Worm (Caenorhabditis elegans): ENCODE data around the gene nmgp-1.

nmgp-1 gene

ce11 chrII:6260684-6261083 is at the start of gene nmgp-1:
Gene nmgp-1, plus strand, starts transcription at chrII:6260857.
- peak; percentile 42 for TF ChIP-seq mes-2 (tag; optimal IDR thresholded peaks at IDR 0.05; ENCODE audit: poor library complexity, severe bottlenecking)
- TF ChIP-seq hlh-30 (tag; optimal IDR thresholded peaks at IDR 0.05; ENCODE audit: insufficient read depth), result peak; percentile 1
- no peak for TF ChIP-seq nhr-77 (tag; optimal IDR thresholded peaks at IDR 0.05)
- peak; percentile 36 for TF ChIP-seq hlh-11 (tag; optimal IDR thresholded peaks at IDR 0.05)
- TF ChIP-seq aha-1 (tag), result peak; percentile 76
- peak; percentile 30 for TF ChIP-seq dve-1 (tag; optimal IDR thresholded peaks at IDR 0.05; ENCODE audit: insufficient read depth)
- no peak for TF ChIP-seq nhr-11 (tag; optimal IDR thresholded peaks at IDR 0.05)
- TF ChIP-seq daf-16 (GFP tag; optimal IDR thresholded peaks at IDR 0.05), result no peak
- TF ChIP-seq daf-16 (tag; optimal IDR thresholded peaks at IDR 0.05), result peak; percentile 55
- TF ChIP-seq nhr-6 (tag; optimal IDR thresholded peaks at IDR 0.05), result peak; percentile 38

DNA sequence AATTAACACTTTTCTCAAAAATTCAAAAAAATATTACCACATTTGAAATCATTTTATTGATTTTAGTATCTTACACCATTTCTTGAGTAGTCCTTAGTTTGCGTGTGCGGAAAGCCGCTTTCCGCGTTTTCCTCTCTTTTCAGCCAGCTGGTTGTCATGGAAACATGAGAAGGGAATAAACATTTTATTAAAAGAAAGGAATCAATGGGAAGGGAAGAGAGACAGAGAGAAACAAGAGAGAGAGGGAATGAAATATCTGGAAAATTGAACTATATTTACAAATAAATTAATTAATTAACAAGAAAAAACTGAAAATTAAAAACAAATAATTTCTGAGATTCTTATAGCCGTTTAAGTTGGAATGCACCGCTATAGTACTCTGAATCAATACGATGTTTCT is 41.3 kb upstream of the nmgp-1 start, which contains the start of gene mks-2:
TSS of gene mks-2 (minus strand) at position 101 of the 400 bp plus-strand sequence.
- no peak for TF ChIP-seq unc-62 (GFP tag; optimal IDR thresholded peaks at IDR 0.05 in 1 of 2)
- TF ChIP-seq unc-62 (tag; optimal IDR thresholded peaks at IDR 0.05), result no peak
- TF ChIP-seq ces-1 (GFP tag; optimal IDR thresholded peaks at IDR 0.05), result no peak
- TF ChIP-seq zag-1 (tag; optimal IDR thresholded peaks at IDR 0.05), result no peak

DNA sequence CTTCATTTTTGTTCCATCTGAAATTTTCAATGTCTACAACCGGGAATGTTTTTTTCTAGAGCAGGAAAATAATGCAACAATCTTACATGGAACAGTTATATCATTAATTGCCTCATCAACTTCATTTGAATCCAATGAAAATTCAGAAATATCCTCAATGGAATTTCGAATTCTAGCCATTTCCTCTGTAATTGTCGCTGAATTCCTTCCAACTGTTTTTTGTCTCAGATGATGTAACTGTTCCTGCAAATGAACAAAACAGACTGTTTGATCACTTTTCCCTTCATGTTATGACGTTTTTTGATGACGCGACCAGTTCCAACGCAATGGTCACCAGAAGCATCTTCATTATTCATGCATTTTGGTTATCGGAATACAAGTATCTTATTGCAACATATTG is 39.2 kb upstream of the nmgp-1 start:
- no peak for TF ChIP-seq rbr-2 (tag; optimal IDR thresholded peaks at IDR 0.05)
- TF ChIP-seq ztf-7 (tag; optimal IDR thresholded peaks at IDR 0.05), result no peak
- TF ChIP-seq vab-7 (GFP tag; IDR thresholded peaks at IDR 0.05), result no peak
- peak in 1 of 2 experiments; percentile 92 for TF ChIP-seq unc-62 (GFP tag; optimal IDR thresholded peaks at IDR 0.05 in 1 of 2)
- TF ChIP-seq unc-62 (tag; optimal IDR thresholded peaks at IDR 0.05), result no peak
- TF ChIP-seq lin-13 (GFP tag; optimal IDR thresholded peaks at IDR 0.05), result no peak
- TF ChIP-seq nhr-11 (tag; optimal IDR thresholded peaks at IDR 0.05), result no peak
- no peak for TF ChIP-seq php-3 (GFP tag; IDR thresholded peaks at IDR 0.05)
- no peak for TF ChIP-seq Y105C5A.15 (GFP tag; IDR thresholded peaks at IDR 0.05)

DNA sequence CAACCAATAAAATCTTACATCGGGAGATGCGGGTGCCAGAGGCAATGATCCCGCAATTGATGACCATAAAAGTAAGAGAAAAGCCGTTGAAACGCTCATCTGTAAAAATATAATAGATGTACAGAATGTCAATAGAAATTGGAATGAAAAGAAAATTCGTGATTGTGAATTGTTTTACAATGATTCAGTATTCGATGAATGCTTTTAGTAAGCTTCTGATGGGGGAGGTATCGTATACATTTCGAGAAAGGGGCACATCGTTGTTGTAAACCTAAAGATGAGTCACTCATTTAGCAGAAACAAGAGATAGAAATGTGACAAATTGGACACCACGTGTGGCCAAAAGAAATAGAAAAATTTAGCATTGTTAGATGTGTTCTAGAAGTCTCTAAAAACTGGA is 38.1 kb upstream of the nmgp-1 start, which contains the start of gene C30B5.6:
TSS of gene C30B5.6 (minus strand) at position 101 of the 400 bp plus-strand sequence.
- TF ChIP-seq aha-1 (tag), result peak; percentile 29
- TF ChIP-seq dmd-9 (GFP tag; IDR thresholded peaks at IDR 0.05), result no peak

DNA sequence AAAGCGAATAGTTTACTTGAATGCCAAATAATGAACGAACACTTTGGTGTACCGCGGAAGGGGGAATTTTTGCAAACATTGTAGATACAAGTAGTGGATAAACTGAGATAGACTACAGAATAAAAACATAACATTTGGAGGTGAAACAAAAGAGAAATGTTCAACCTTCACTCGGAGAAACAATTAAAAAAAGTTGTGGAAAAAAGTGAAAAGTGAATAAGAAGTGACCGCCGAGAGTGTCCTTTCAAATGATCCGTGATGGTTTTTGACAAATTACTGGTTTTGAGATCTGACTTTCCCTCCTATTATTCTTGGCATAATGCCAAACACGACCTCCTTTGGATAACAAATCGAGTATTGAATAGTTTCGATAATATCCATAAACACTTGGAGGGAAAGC is 36.9 kb upstream of the nmgp-1 start:
- no peak for TF ChIP-seq zip-11 (GFP tag; IDR thresholded peaks at IDR 0.05)
- TF ChIP-seq ceh-32 (tag; optimal IDR thresholded peaks at IDR 0.05; ENCODE audit: poor library complexity), result no peak
- TF ChIP-seq F37D6.2 (tag; optimal IDR thresholded peaks at IDR 0.05), result no peak
- TF ChIP-seq daf-8 (GFP tag; IDR thresholded peaks at IDR 0.05), result no peak
- no peak for TF ChIP-seq mdl-1 (tag; optimal IDR thresholded peaks at IDR 0.05)
- no peak for TF ChIP-seq lir-3 (tag; optimal IDR thresholded peaks at IDR 0.05)
- TF ChIP-seq tra-1 (GFP tag; IDR thresholded peaks at IDR 0.05), result no peak
- no peak for TF ChIP-seq rbr-2 (tag; optimal IDR thresholded peaks at IDR 0.05)
- no peak for TF ChIP-seq snpc-4 (tag; optimal IDR thresholded peaks at IDR 0.05)

DNA sequence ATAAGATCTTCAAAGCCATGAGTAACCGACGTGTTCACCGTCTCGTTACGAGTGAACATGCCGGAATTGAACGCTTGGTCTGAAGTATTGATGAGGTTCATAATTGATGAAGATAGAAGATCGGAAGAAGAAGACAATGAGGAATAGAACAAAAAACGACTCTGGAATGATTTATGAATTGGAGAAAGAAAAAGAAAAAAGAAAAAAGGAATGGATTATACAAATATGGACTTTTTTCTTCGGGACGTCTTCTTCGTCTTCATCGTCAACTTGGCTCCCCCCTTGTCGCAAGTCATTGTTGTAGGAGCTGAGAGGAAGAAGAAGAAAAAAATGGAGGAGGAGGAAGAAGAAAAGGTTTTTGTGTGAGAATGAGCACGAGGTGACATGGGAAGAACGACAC is 33.7 kb upstream of the nmgp-1 start, which contains the start of gene srsy-2:
TSS of gene srsy-2 (minus strand) at position 101 of the 400 bp plus-strand sequence.
- TF ChIP-seq zip-2 (tag; optimal IDR thresholded peaks at IDR 0.05) (no peak), aha-1 (tag) (peak; percentile 28), fkh-10 (GFP tag; optimal IDR thresholded peaks at IDR 0.05) (peak; percentile 32), nhr-42 (GFP tag; IDR thresholded peaks at IDR 0.05) (no peak), dmd-8 (GFP tag; IDR thresholded peaks at IDR 0.05) (no peak)

Measured in whole organism, L4 larva.